Fruit fly (Drosophila melanogaster) whole organism, prepupa: ENCODE measurements around the gene Ugt35A1.

Experiments
- Blimp-1 ChIP-seq: fragments of 200-800 bp; sonication (Bioruptor generic); optimal IDR thresholded peaks from 3 replicates; lab custom pipeline; 2017; ENCODE audit warnings: missing biosample characterization, missing genetic modification characterization, mild to moderate bottlenecking, moderate library complexity, missing genetic modification reagents
- CG11294 ChIP-seq: fragments of 200-800 bp; sonication (Bioruptor generic); IDR thresholded peaks from 2 replicates; pipeline ENCODE4 v1.3.6; 2022; ENCODE audit warnings: missing biosample characterization, missing genetic modification characterization
- CG11902 ChIP-seq: fragments of 200-800 bp; sonication (Bioruptor generic); optimal IDR thresholded peaks from 3 replicates; lab custom pipeline; 2016; ENCODE audit warnings: missing biosample characterization, missing genetic modification characterization
- CG15336 ChIP-seq: fragments of 200-800 bp; sonication (Bioruptor generic); IDR thresholded peaks from 2 replicates; pipeline ENCODE4 v1.3.6; 2022; ENCODE audit warnings: missing biosample characterization, missing genetic modification characterization
- CG16779 ChIP-seq: fragments of 200-800 bp; sonication (Bioruptor generic); optimal IDR thresholded peaks from 3 replicates; lab custom pipeline; 2017; ENCODE audit warnings: missing biosample characterization, mild to moderate bottlenecking, missing genetic modification characterization
- CG3032 ChIP-seq: fragments of 200-800 bp; optimal IDR thresholded peaks from 2 replicates; lab custom pipeline; 2019; ENCODE audit warnings: missing biosample characterization, mild to moderate bottlenecking, missing genetic modification characterization, moderate library complexity
- CG31627 ChIP-seq: fragments of 200-800 bp; sonication (Bioruptor generic); optimal IDR thresholded peaks from 3 replicates; lab custom pipeline; 2016; ENCODE audit warnings: missing biosample characterization, missing genetic modification characterization
- CG32006 ChIP-seq: fragments of 200-800 bp; sonication (Bioruptor generic); optimal IDR thresholded peaks from 3 replicates; lab custom pipeline; 2017; ENCODE audit warnings: missing biosample characterization, mild to moderate bottlenecking, missing genetic modification characterization
- CG3919 ChIP-seq: fragments of 200-800 bp; sonication (Bioruptor generic); optimal IDR thresholded peaks from 3 replicates; lab custom pipeline; 2016; ENCODE audit warnings: missing biosample characterization, missing genetic modification characterization
- CG4318 ChIP-seq: fragments of 200-800 bp; sonication (Bioruptor generic); optimal IDR thresholded peaks from 3 replicates; lab custom pipeline; 2017; ENCODE audit warnings: missing biosample characterization, mild to moderate bottlenecking, missing genetic modification characterization
- CG6163 ChIP-seq: fragments of 200-800 bp; sonication (Bioruptor generic); IDR thresholded peaks from 3 replicates; pipeline ENCODE4 v1.3.6; 2022; ENCODE audit warnings: missing biosample characterization, missing genetic modification characterization
- CG6276 ChIP-seq: fragments of 200-800 bp; sonication (Bioruptor generic); optimal IDR thresholded peaks from 2 replicates; lab custom pipeline; 2017; ENCODE audit warnings: missing biosample characterization, mild to moderate bottlenecking, missing genetic modification characterization
- CG6808 ChIP-seq: fragments of 200-800 bp; sonication (Bioruptor generic); optimal IDR thresholded peaks from 3 replicates; lab custom pipeline; 2017; ENCODE audit warnings: missing biosample characterization, missing genetic modification characterization, mild to moderate bottlenecking, moderate library complexity, missing genetic modification reagents
- CG6854 ChIP-seq: fragments of 200-800 bp; sonication (Bioruptor generic); optimal IDR thresholded peaks from 2 replicates; lab custom pipeline; 2017; ENCODE audit warnings: missing biosample characterization, mild to moderate bottlenecking, missing genetic modification characterization
- CG7368 ChIP-seq: fragments of 200-800 bp; sonication (Bioruptor generic); optimal IDR thresholded peaks from 3 replicates; lab custom pipeline; 2016; ENCODE audit warnings: missing biosample characterization, missing genetic modification characterization
- CG8119 ChIP-seq: fragments of 200-800 bp; sonication (Bioruptor generic); IDR thresholded peaks from 3 replicates; pipeline ENCODE4 v1.3.6; 2022; ENCODE audit warnings: missing biosample characterization, missing genetic modification characterization
- CG8319 ChIP-seq: fragments of 200-800 bp; sonication (Bioruptor generic); optimal IDR thresholded peaks from 3 replicates; lab custom pipeline; 2016; ENCODE audit warnings: missing biosample characterization, missing genetic modification characterization
- CG8632 ChIP-seq: fragments of 200-800 bp; sonication (Bioruptor generic); optimal IDR thresholded peaks from 3 replicates; lab custom pipeline; 2016; ENCODE audit warnings: missing biosample characterization, missing genetic modification characterization
- CG9139 ChIP-seq: fragments of 200-800 bp; sonication (Bioruptor generic); optimal IDR thresholded peaks from 3 replicates; lab custom pipeline; 2017; ENCODE audit warnings: missing biosample characterization, mild to moderate bottlenecking, missing genetic modification characterization
- Eip78C ChIP-seq: fragments of 200-800 bp; sonication (Bioruptor generic); peaks from one replicate; lab custom pipeline; 2016; ENCODE audit warnings: missing biosample characterization, missing genetic modification characterization
- Eip93F ChIP-seq: fragments of 200-800 bp; sonication (Bioruptor generic); optimal IDR thresholded peaks from 2 replicates; lab custom pipeline; 2016; ENCODE audit warnings: missing biosample characterization, mild to moderate bottlenecking, missing genetic modification characterization
- Ets21C ChIP-seq: fragments of 200-800 bp; sonication (Bioruptor generic); optimal IDR thresholded peaks from 3 replicates; lab custom pipeline; 2016; ENCODE audit warnings: missing biosample characterization, missing genetic modification characterization
- Ets96B ChIP-seq: fragments of 200-800 bp; optimal IDR thresholded peaks from 2 replicates; lab custom pipeline; 2019; ENCODE audit warnings: missing biosample characterization, mild to moderate bottlenecking, missing genetic modification characterization, moderate library complexity
- Gug ChIP-seq: fragments of 200-800 bp; sonication (Bioruptor generic); IDR thresholded peaks from 2 replicates; pipeline ENCODE4 v1.3.6; 2022; ENCODE audit warnings: missing biosample characterization, missing genetic modification characterization
- Hr39 ChIP-seq: fragments of 200-800 bp; sonication (Bioruptor generic); optimal IDR thresholded peaks from 2 replicates; lab custom pipeline; 2016; ENCODE audit warnings: missing biosample characterization, missing genetic modification characterization
- Lpt ChIP-seq: fragments of 200-800 bp; sonication (Bioruptor generic); optimal IDR thresholded peaks from 3 replicates; lab custom pipeline; 2016; ENCODE audit warnings: missing biosample characterization, missing genetic modification characterization
- OdsH ChIP-seq: fragments of 200-800 bp; sonication (Bioruptor generic); optimal IDR thresholded peaks from 3 replicates; lab custom pipeline; 2016; ENCODE audit warnings: missing biosample characterization, missing genetic modification characterization
- Smox ChIP-seq: fragments of 200-800 bp; sonication (Bioruptor generic); optimal IDR thresholded peaks from 3 replicates; lab custom pipeline; 2016; ENCODE audit warnings: missing biosample characterization, missing genetic modification characterization
- Sox102F ChIP-seq: fragments of 200-800 bp; sonication (Bioruptor generic); optimal IDR thresholded peaks from 2 replicates; lab custom pipeline; 2016; ENCODE audit warnings: missing biosample characterization, mild to moderate bottlenecking, missing genetic modification characterization
- Sox14 ChIP-seq: fragments of 200-800 bp; sonication (Bioruptor generic); optimal IDR thresholded peaks from 3 replicates; lab custom pipeline; 2016; ENCODE audit warnings: missing biosample characterization, missing genetic modification characterization
- Sox15 ChIP-seq: fragments of 200-800 bp; sonication (Bioruptor generic); optimal IDR thresholded peaks from 3 replicates; lab custom pipeline; 2016; ENCODE audit warnings: missing biosample characterization, missing genetic modification characterization
- cyc ChIP-seq: fragments of 200-800 bp; sonication (Bioruptor generic); optimal IDR thresholded peaks from 3 replicates; lab custom pipeline; 2016; ENCODE audit warnings: missing biosample characterization, missing genetic modification characterization
- esn ChIP-seq: fragments of 200-800 bp; sonication (Bioruptor generic); optimal IDR thresholded peaks from 2 replicates; lab custom pipeline; 2016; ENCODE audit warnings: missing biosample characterization, mild to moderate bottlenecking, missing genetic modification characterization, moderate library complexity
- fd85E ChIP-seq: fragments of 200-800 bp; sonication (Bioruptor generic); optimal IDR thresholded peaks from 3 replicates; lab custom pipeline; 2016; ENCODE audit warnings: missing biosample characterization, missing genetic modification characterization
- fkh ChIP-seq: fragments of 200-800 bp; sonication (Bioruptor generic); optimal IDR thresholded peaks from 3 replicates; lab custom pipeline; 2017; ENCODE audit warnings: missing biosample characterization, mild to moderate bottlenecking, missing genetic modification characterization, moderate library complexity
- lz ChIP-seq: fragments of 200-800 bp; sonication (Bioruptor generic); optimal IDR thresholded peaks from 3 replicates; lab custom pipeline; 2016; ENCODE audit warnings: missing biosample characterization, missing genetic modification characterization
- net ChIP-seq: fragments of 200-800 bp; sonication (Bioruptor generic); optimal IDR thresholded peaks from 3 replicates; lab custom pipeline; 2016; ENCODE audit warnings: missing biosample characterization, missing genetic modification characterization
- salr ChIP-seq, 2 experiments: fragments of 200-800 bp; sonication (Bioruptor generic); optimal IDR thresholded peaks; 3 replicates each; lab custom pipeline; 2016 to 2018; ENCODE audit warnings: missing biosample characterization in 2 of 2, missing genetic modification characterization in 2 of 2, mild to moderate bottlenecking in 1 of 2
- spab ChIP-seq: fragments of 200-800 bp; sonication (Bioruptor generic); optimal IDR thresholded peaks from 2 replicates; lab custom pipeline; 2017; ENCODE audit warnings: missing biosample characterization, mild to moderate bottlenecking, missing genetic modification characterization, missing genetic modification reagents
- topi ChIP-seq: fragments of 200-800 bp; sonication (Bioruptor generic); optimal IDR thresholded peaks from 3 replicates; lab custom pipeline; 2016; ENCODE audit warnings: missing biosample characterization, missing genetic modification characterization
- vri ChIP-seq: fragments of 200-800 bp; sonication (Bioruptor generic); optimal IDR thresholded peaks from 3 replicates; lab custom pipeline; 2016; ENCODE audit warnings: missing biosample characterization, mild to moderate bottlenecking, missing genetic modification characterization

The Ugt35A1 gene

dm6 chr3R:11153799-11154273 is 18.6 kb downstream of the Ugt35A1 start, which contains the start of gene Ugt302K1 (continued):
- TF ChIP-seq Blimp-1 (GFP tag; lab: Kevin White, UChicago): peak; percentile 35
- TF ChIP-seq CG4318 (GFP tag; lab: Kevin White, UChicago): no peak
- TF ChIP-seq Eip78C (GFP tag; lab: Kevin White, UChicago): peak; percentile 84
- TF ChIP-seq Sox102F (GFP tag; lab: Kevin White, UChicago): peak; percentile 43
- peak; percentile 1 for TF ChIP-seq Sox15 (GFP tag; lab: Kevin White, UChicago)
- no peak for TF ChIP-seq CG8319 (GFP tag; lab: Kevin White, UChicago)
- no peak for TF ChIP-seq fkh
- peak; percentile 25 for TF ChIP-seq CG8632
- TF ChIP-seq CG16779 (tag; lab: Kevin White, UChicago): no peak
- peak; percentile 22; the same call in 1 of the 2 replicates for TF ChIP-seq CG11294 (GFP tag; lab: Robert Waterston, UW)
- no peak for TF ChIP-seq CG32006
- peak; percentile 55 for TF ChIP-seq OdsH (GFP tag; lab: Kevin White, UChicago)
- peak; percentile 12 for TF ChIP-seq Smox
- TF ChIP-seq CG15336 (GFP tag; lab: Robert Waterston, UW): no peak; the same call in 1 of the 2 replicates
- TF ChIP-seq salr (GFP tag; optimal IDR thresholded peaks at IDR 0.05; lab: Kevin White, UChicago): no peak
- peak; percentile 2 for TF ChIP-seq Lpt (GFP tag; lab: Kevin White, UChicago)
- TF ChIP-seq CG31627 (GFP tag; lab: Kevin White, UChicago): no peak
- no peak for TF ChIP-seq Gug (GFP tag; lab: Robert Waterston, UW)
- TF ChIP-seq Ets21C (GFP tag; lab: Kevin White, UChicago): no peak
- no peak for TF ChIP-seq lz (GFP tag; lab: Kevin White, UChicago)
- TF ChIP-seq CG6808: no peak
- peak; percentile 67 for TF ChIP-seq Ets96B (tag; lab: Kevin White, UChicago)
- no peak for TF ChIP-seq CG6854 (GFP tag; lab: Kevin White, UChicago)
- TF ChIP-seq CG11902: peak; percentile 11
- peak; percentile 7 for TF ChIP-seq Hr39 (GFP tag; lab: Kevin White, UChicago)
- TF ChIP-seq net (GFP tag; lab: Kevin White, UChicago): no peak
- peak; percentile 4 for TF ChIP-seq vri
- peak; percentile 11 for TF ChIP-seq Sox14 (GFP tag; lab: Kevin White, UChicago)
- peak; percentile 61 for TF ChIP-seq CG3919
- TF ChIP-seq CG6276 (GFP tag; lab: Kevin White, UChicago): no peak
- TF ChIP-seq Eip93F: no peak

DNA sequence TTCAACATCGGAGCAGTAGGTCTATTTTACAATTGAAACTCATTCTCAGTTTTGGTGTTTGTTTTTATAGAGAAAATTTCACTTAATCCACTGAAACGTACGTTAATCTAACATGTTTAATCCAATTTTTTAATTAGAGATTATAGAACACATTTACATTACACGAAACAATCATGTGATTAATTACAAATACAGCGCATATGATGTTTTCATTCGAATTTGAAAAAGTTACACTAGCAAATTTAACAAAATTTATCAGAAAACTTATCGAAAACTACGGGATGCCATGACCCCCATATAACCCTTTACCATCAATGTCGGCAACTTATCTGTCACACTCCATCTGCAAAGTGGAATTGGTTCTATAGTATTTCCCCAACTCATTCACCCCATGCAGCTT is 27.3 kb downstream of the Ugt35A1 start, which contains the start of gene CheA86a:
Gene CheA86a (minus strand): TSS at position 101 of the 400 bp plus-strand sequence.
- TF ChIP-seq CG8119 (GFP tag; lab: Robert Waterston, UW) (no peak), esn (GFP tag; lab: Kevin White, UChicago) (no peak), fd85E (GFP tag; lab: Kevin White, UChicago) (no peak), CG16779 (tag; lab: Kevin White, UChicago) (no peak), topi (no peak)
- TF ChIP-seq, all 60 proteins: peak for 0

DNA sequence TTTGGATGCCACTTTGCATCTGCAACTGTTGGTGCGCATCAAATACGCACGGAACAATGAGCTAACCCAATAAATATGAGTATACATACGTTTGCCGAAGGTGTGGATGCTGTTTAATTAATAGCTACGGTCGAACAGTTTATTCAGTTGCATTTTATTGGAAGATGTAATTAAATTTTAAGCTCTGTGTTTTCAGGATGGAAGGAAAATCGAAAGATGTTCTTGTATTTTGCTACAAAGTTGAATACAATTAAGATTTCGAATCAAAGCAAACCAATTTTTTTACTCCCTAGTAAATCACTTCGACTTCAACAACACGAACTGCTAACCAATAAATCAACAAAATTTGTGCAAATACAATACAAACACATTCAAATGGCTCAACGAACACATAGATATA is 35.6 kb downstream of the Ugt35A1 start, which contains the start of gene mAcon2:
Gene mAcon2 (plus strand): TSS at position 301 of the 400 bp plus-strand sequence.
- TF ChIP-seq Smox: no peak
- TF ChIP-seq spab (GFP tag; lab: Kevin White, UChicago): no peak
- TF ChIP-seq CG8632: no peak
- no peak for TF ChIP-seq CG7368 (GFP tag; lab: Kevin White, UChicago)
- TF ChIP-seq CG6163: no peak
- TF ChIP-seq Sox102F (GFP tag; lab: Kevin White, UChicago): no peak
- no peak for TF ChIP-seq CG6854 (GFP tag; lab: Kevin White, UChicago)
- TF ChIP-seq CG8319 (GFP tag; lab: Kevin White, UChicago): no peak
- no peak for TF ChIP-seq cyc (GFP tag; lab: Kevin White, UChicago)
- TF ChIP-seq CG3032 (tag; lab: Kevin White, UChicago): no peak
- no peak for TF ChIP-seq CG31627 (GFP tag; lab: Kevin White, UChicago)
- no peak for TF ChIP-seq vri
- no peak for TF ChIP-seq Eip78C (GFP tag; lab: Kevin White, UChicago)
- no peak for TF ChIP-seq CG8119 (GFP tag; lab: Robert Waterston, UW)
- TF ChIP-seq Gug (GFP tag; lab: Robert Waterston, UW): no peak
- no peak for TF ChIP-seq CG9139 (GFP tag; lab: Kevin White, UChicago)
